ENCODE assay signal across 4 worm cellular contexts in the genomic region with DNA sequence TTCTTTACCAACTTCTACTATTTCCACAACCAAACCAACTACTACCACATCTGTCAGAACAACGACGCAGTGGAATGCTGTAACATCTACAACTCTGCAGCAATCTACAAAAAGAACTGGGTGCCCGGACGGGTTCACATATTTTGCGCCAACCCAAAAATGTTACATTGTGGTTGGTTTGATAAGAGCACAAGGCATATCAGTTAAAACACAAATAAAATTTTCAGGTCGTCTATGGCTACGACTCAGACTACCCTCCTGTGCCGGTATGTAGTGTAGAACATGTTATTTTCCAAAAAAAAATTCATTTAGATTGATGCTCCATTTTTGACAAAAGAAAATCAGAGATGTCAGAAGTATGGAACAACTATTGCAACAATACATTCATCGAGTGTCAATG.
A peak's percentile ranks its signal among the peaks of the same experiment; 100 is the strongest.
TF ChIP-seq lines count a peak whose summit lies in the region.

No protein-coding gene starts in this region.

TF ChIP-seq in whole organism, L1 larva, 84 proteins besides CTCF, POLR2A, EP300 and RAD21:
- TF ChIP-seq efl-1 (optimal IDR thresholded peaks at IDR 0.05; lab: Kevin White, UChicago) = no peak
- TF ChIP-seq efl-1 (GFP tag; optimal IDR thresholded peaks at IDR 0.05 in 1 of 2; lab: Kevin White, UChicago) = no peak
- peak; percentile 46 for TF ChIP-seq elt-2 (tag; optimal IDR thresholded peaks at IDR 0.05; lab: Kevin White, UChicago)
- no peak for TF ChIP-seq nhr-19 (GFP tag; conservative IDR thresholded peaks at IDR 0.05; lab: Robert Waterston, UW)
- TF ChIP-seq fkh-4 (tag; optimal IDR thresholded peaks at IDR 0.05; lab: Kevin White, UChicago; ENCODE audit: borderline replicate concordance) = no peak
- TF ChIP-seq nhr-85 (tag; lab: Kevin White, UChicago) = no peak
- TF ChIP-seq unc-86 (tag; optimal IDR thresholded peaks at IDR 0.05; lab: Kevin White, UChicago) = no peak

TF ChIP-seq in whole organism, L3 larva, 47 proteins besides CTCF, POLR2A, EP300 and RAD21:
- TF ChIP-seq pqm-1 (tag; optimal IDR thresholded peaks at IDR 0.05; lab: Kevin White, UChicago) (peak; percentile 19), lin-39 (tag; optimal IDR thresholded peaks at IDR 0.05; lab: Kevin White, UChicago) (no peak), tbx-2 (tag; optimal IDR thresholded peaks at IDR 0.05; lab: Kevin White, UChicago) (no peak), nhr-76 (tag; optimal IDR thresholded peaks at IDR 0.05; lab: Kevin White, UChicago) (no peak), elt-2 (tag; optimal IDR thresholded peaks at IDR 0.05; lab: Kevin White, UChicago) (peak; percentile 47)

TF ChIP-seq in whole organism, L4 larva, 104 proteins besides CTCF, POLR2A, EP300 and RAD21:
- TF ChIP-seq daf-16 (GFP tag; optimal IDR thresholded peaks at IDR 0.05; lab: Kevin White, UChicago) = no peak
- no peak for TF ChIP-seq daf-16 (tag; optimal IDR thresholded peaks at IDR 0.05; lab: Kevin White, UChicago)
- no peak for TF ChIP-seq ceh-20 (GFP tag; IDR thresholded peaks at IDR 0.05; lab: Robert Waterston, UW)
- TF ChIP-seq duxl-1 (tag; optimal IDR thresholded peaks at IDR 0.05; lab: Kevin White, UChicago; ENCODE audit: poor library complexity) = no peak
- TF ChIP-seq zfp-3 (GFP tag; conservative IDR thresholded peaks at IDR 0.05; lab: Robert Waterston, UW) = no peak
- no peak for TF ChIP-seq F49E8.2 (tag; optimal IDR thresholded peaks at IDR 0.05; lab: Kevin White, UChicago; ENCODE audit: borderline replicate concordance)
- TF ChIP-seq snpc-1.2 (GFP tag; IDR thresholded peaks at IDR 0.05; lab: Robert Waterston, UW) = no peak
- peak; percentile 49; the same call in 1 of the 2 replicates for TF ChIP-seq dmd-6 (GFP tag; IDR thresholded peaks at IDR 0.05; lab: Robert Waterston, UW)
- no peak for TF ChIP-seq vab-7 (GFP tag; IDR thresholded peaks at IDR 0.05; lab: Robert Waterston, UW)
- TF ChIP-seq nhr-48 (tag; optimal IDR thresholded peaks at IDR 0.05; lab: Kevin White, UChicago) = no peak
- no peak for TF ChIP-seq ctbp-1 (GFP tag; IDR thresholded peaks at IDR 0.05; lab: Robert Waterston, UW)
- peak; percentile 51 for TF ChIP-seq pqm-1 (tag; optimal IDR thresholded peaks at IDR 0.05; lab: Kevin White, UChicago)
- no peak for TF ChIP-seq ZK546.5 (tag; optimal IDR thresholded peaks at IDR 0.05; lab: Kevin White, UChicago)
- TF ChIP-seq nhr-42 (GFP tag; IDR thresholded peaks at IDR 0.05; lab: Robert Waterston, UW) = no peak
- TF ChIP-seq nhr-28 (tag; optimal IDR thresholded peaks at IDR 0.05; lab: Kevin White, UChicago) = peak; percentile 87
- TF ChIP-seq nhr-6 (tag; optimal IDR thresholded peaks at IDR 0.05; lab: Kevin White, UChicago) = no peak
- no peak for TF ChIP-seq zip-11 (GFP tag; IDR thresholded peaks at IDR 0.05; lab: Robert Waterston, UW)

TF ChIP-seq in whole organism, young adult, 124 proteins besides CTCF, POLR2A, EP300 and RAD21:
- no peak for TF ChIP-seq sea-2 (GFP tag; IDR thresholded peaks at IDR 0.05; lab: Robert Waterston, UW)
- no peak for TF ChIP-seq madf-10 (tag; optimal IDR thresholded peaks at IDR 0.05; lab: Kevin White, UChicago)
- no peak for TF ChIP-seq lin-54 (GFP tag; optimal IDR thresholded peaks at IDR 0.05; lab: Kevin White, UChicago)
- no peak for TF ChIP-seq atf-7 (tag; optimal IDR thresholded peaks at IDR 0.05; lab: Kevin White, UChicago)
- no peak for TF ChIP-seq die-1 (tag; optimal IDR thresholded peaks at IDR 0.05; lab: Kevin White, UChicago)
- no peak for TF ChIP-seq F23B12.7 (tag; optimal IDR thresholded peaks at IDR 0.05; lab: Kevin White, UChicago; ENCODE audit: insufficient read depth)
- TF ChIP-seq dox-1 (GFP tag; IDR thresholded peaks at IDR 0.05; lab: Robert Waterston, UW) = 0 out of 2 replicates have a peak, but pooled peaks have one; percentile 34
- no peak for TF ChIP-seq hlh-12 (tag; optimal IDR thresholded peaks at IDR 0.05; lab: Kevin White, UChicago)
- peak; percentile 50 for TF ChIP-seq nhr-80 (tag; optimal IDR thresholded peaks at IDR 0.05; lab: Kevin White, UChicago)
- TF ChIP-seq mcd-1 (GFP tag; IDR thresholded peaks at IDR 0.05; lab: Robert Waterston, UW) = no peak
